Fruit fly (Drosophila melanogaster) whole organism, embryonic: ENCODE measurements around the gene AIMP2.

ENCODE experiments used
- Ada2b ChIP-seq: fragments of 200-800 bp; sonication (Bioruptor generic); IDR thresholded peaks from 2 replicates; pipeline ENCODE4 v1.3.6; 2022; ENCODE audit warnings: missing biosample characterization, missing genetic modification characterization
- Adf1 ChIP-seq: fragments of 200-800 bp; sonication (Bioruptor generic); IDR thresholded peaks from 2 replicates; pipeline ENCODE4 v1.3.6; 2022; ENCODE audit warnings: missing biosample characterization, missing genetic modification characterization
- Atf6 ChIP-seq: fragments of 200-800 bp; sonication (Bioruptor generic); IDR thresholded peaks from 2 replicates; pipeline ENCODE4 v1.3.6; 2022; ENCODE audit warnings: missing biosample characterization, missing genetic modification characterization
- CG11504 ChIP-seq: fragments of 200-800 bp; sonication (Bioruptor generic); optimal IDR thresholded peaks from 3 replicates; lab custom pipeline; 2019; ENCODE audit warnings: missing biosample characterization, mild to moderate bottlenecking, missing genetic modification characterization, moderate library complexity
- CG11696 ChIP-seq: fragments of 200-800 bp; sonication (Bioruptor generic); IDR thresholded peaks from 2 replicates; pipeline ENCODE4 v1.3.6; 2022; ENCODE audit warnings: missing biosample characterization, missing genetic modification characterization
- CG12236 ChIP-seq: fragments of 200-800 bp; sonication (Bioruptor generic); optimal IDR thresholded peaks from 2 replicates; lab custom pipeline; 2016; ENCODE audit warnings: missing biosample characterization, missing genetic modification characterization
- CG16815 ChIP-seq: fragments of 200-800 bp; sonication (Bioruptor generic); optimal IDR thresholded peaks from 3 replicates; lab custom pipeline; 2017; ENCODE audit warnings: missing biosample characterization, mild to moderate bottlenecking, missing genetic modification characterization
- CG17912 ChIP-seq: fragments of 200-800 bp; sonication (Bioruptor generic); optimal IDR thresholded peaks from 2 replicates; lab custom pipeline; 2018; ENCODE audit warnings: missing biosample characterization, mild to moderate bottlenecking, missing genetic modification characterization
- CG1792 ChIP-seq: fragments of 200-800 bp; sonication (Bioruptor generic); optimal IDR thresholded peaks from 2 replicates; lab custom pipeline; 2016; ENCODE audit warnings: missing biosample characterization, missing genetic modification characterization
- CG18764 ChIP-seq: fragments of 200-800 bp; sonication (Bioruptor generic); optimal IDR thresholded peaks from 3 replicates; lab custom pipeline; 2016; ENCODE audit warnings: missing biosample characterization, missing genetic modification characterization
- CG2116 ChIP-seq: fragments of 200-800 bp; sonication (Bioruptor generic); optimal IDR thresholded peaks from 3 replicates; lab custom pipeline; 2018; ENCODE audit warnings: missing biosample characterization, mild to moderate bottlenecking, missing genetic modification characterization
- CG3065 ChIP-seq: fragments of 200-800 bp; sonication (Bioruptor generic); optimal IDR thresholded peaks from 2 replicates; lab custom pipeline; 2016; ENCODE audit warnings: missing biosample characterization, missing genetic modification characterization
- CG32772 ChIP-seq: fragments of 200-800 bp; sonication (Bioruptor generic); IDR thresholded peaks from 2 replicates; pipeline ENCODE4 v1.3.6; 2022; ENCODE audit warnings: missing biosample characterization, missing genetic modification characterization
- CG3847 ChIP-seq: fragments of 200-800 bp; sonication (Bioruptor generic); IDR thresholded peaks from 2 replicates; pipeline ENCODE4 v1.3.6; 2022; ENCODE audit warnings: missing biosample characterization, missing genetic modification characterization
- CG4617 ChIP-seq: fragments of 200-800 bp; sonication (Bioruptor generic); optimal IDR thresholded peaks from 3 replicates; lab custom pipeline; 2016; ENCODE audit warnings: missing biosample characterization, missing genetic modification characterization, borderline replicate concordance
- CG5180 ChIP-seq: fragments of 200-800 bp; sonication (Bioruptor generic); optimal IDR thresholded peaks from 3 replicates; lab custom pipeline; 2017; ENCODE audit warnings: missing biosample characterization, missing genetic modification characterization, mild to moderate bottlenecking, moderate library complexity, missing genetic modification reagents
- CG6654 ChIP-seq: fragments of 200-800 bp; sonication (Bioruptor generic); optimal IDR thresholded peaks from 2 replicates; lab custom pipeline; 2017; ENCODE audit warnings: missing biosample characterization, mild to moderate bottlenecking, missing genetic modification characterization
- CG7271 ChIP-seq: fragments of 200-800 bp; sonication (Bioruptor generic); optimal IDR thresholded peaks from 2 replicates; lab custom pipeline; 2018; ENCODE audit warnings: missing biosample characterization, mild to moderate bottlenecking, missing genetic modification characterization, moderate library complexity
- CG7357 ChIP-seq: fragments of 200-800 bp; sonication (Bioruptor generic); IDR thresholded peaks from 3 replicates; pipeline ENCODE4 v1.3.6; 2022; ENCODE audit warnings: missing biosample characterization, missing genetic modification characterization
- D19B ChIP-seq: fragments of 200-800 bp; sonication (Bioruptor generic); optimal IDR thresholded peaks from 2 replicates; lab custom pipeline; 2017; ENCODE audit warnings: missing biosample characterization, mild to moderate bottlenecking, missing genetic modification characterization
- Deaf1 ChIP-seq: fragments of 200-800 bp; optimal IDR thresholded peaks from 3 replicates; lab custom pipeline; 2019; ENCODE audit warnings: missing biosample characterization, mild to moderate bottlenecking, missing genetic modification characterization, moderate library complexity
- Dfd ChIP-seq, 2 experiments: fragments of >200 bp; optimal IDR thresholded peaks; 2 replicates each; lab custom pipeline; 2017; ENCODE audit warnings: missing biosample characterization in 2 of 2, missing genetic modification characterization in 2 of 2
- Dip3 ChIP-seq: fragments of 200-800 bp; sonication (Bioruptor generic); optimal IDR thresholded peaks from 3 replicates; lab custom pipeline; 2016; ENCODE audit warnings: missing biosample characterization, missing genetic modification characterization
- Gsc ChIP-seq: fragments of 200-800 bp; sonication (Bioruptor generic); IDR thresholded peaks from 2 replicates; pipeline ENCODE4 v1.3.6; 2022; ENCODE audit warnings: missing biosample characterization, missing genetic modification characterization
- HLH3B ChIP-seq: fragments of 200-800 bp; sonication (Bioruptor generic); IDR thresholded peaks from 2 replicates; pipeline ENCODE4 v1.3.6; 2022; ENCODE audit warnings: missing biosample characterization, missing genetic modification characterization
- HLHmδ ChIP-seq: fragments of 200-800 bp; sonication (Bioruptor generic); optimal IDR thresholded peaks from 2 replicates; lab custom pipeline; 2018; ENCODE audit warnings: missing biosample characterization, mild to moderate bottlenecking, missing genetic modification characterization, moderate library complexity
- NC2α ChIP-seq: fragments of 200-800 bp; sonication (Bioruptor generic); optimal IDR thresholded peaks from 2 replicates; lab custom pipeline; 2016; ENCODE audit warnings: missing biosample characterization, missing genetic modification characterization
- Oaz ChIP-seq: fragments of 200-800 bp; sonication (Bioruptor generic); IDR thresholded peaks from 2 replicates; pipeline ENCODE4 v1.3.6; 2022; ENCODE audit warnings: missing biosample characterization, missing genetic modification characterization
- Poxn ChIP-seq: fragments of 200-800 bp; sonication (Bioruptor generic); IDR thresholded peaks from 2 replicates; pipeline ENCODE4 v1.3.6; 2022; ENCODE audit warnings: missing biosample characterization, missing genetic modification characterization
- Six4 ChIP-seq: fragments of 200-800 bp; sonication (Bioruptor generic); optimal IDR thresholded peaks from 2 replicates; lab custom pipeline; 2016; ENCODE audit warnings: missing biosample characterization, missing genetic modification characterization
- Sry-δ ChIP-seq: fragments of 200-800 bp; sonication (Bioruptor generic); optimal IDR thresholded peaks from 2 replicates; lab custom pipeline; 2016; ENCODE audit warnings: missing biosample characterization, missing genetic modification characterization
- YL-1 ChIP-seq: fragments of 200-800 bp; sonication (Bioruptor generic); optimal IDR thresholded peaks from 3 replicates; lab custom pipeline; 2017; ENCODE audit warnings: missing biosample characterization, mild to moderate bottlenecking, missing genetic modification characterization
- crp ChIP-seq, 2 experiments: fragments of 200-800 bp; sonication (Bioruptor generic); optimal IDR thresholded peaks; 2 replicates in 1 of 2; 3 replicates in 1 of 2; lab custom pipeline; 2017; ENCODE audit warnings: missing biosample characterization in 2 of 2, missing genetic modification characterization in 2 of 2, mild to moderate bottlenecking in 1 of 2, moderate library complexity in 1 of 2
- da ChIP-seq: fragments of 200-800 bp; sonication (Bioruptor generic); optimal IDR thresholded peaks from 2 replicates; lab custom pipeline; 2016; ENCODE audit warnings: missing biosample characterization, missing genetic modification characterization
- dan ChIP-seq: fragments of 200-800 bp; sonication (Bioruptor generic); IDR thresholded peaks from 2 replicates; pipeline ENCODE4 v1.3.6; 2022; ENCODE audit warnings: missing biosample characterization, missing genetic modification characterization
- danr ChIP-seq: fragments of 200-800 bp; sonication (Bioruptor generic); IDR thresholded peaks from 2 replicates; pipeline ENCODE4 v1.3.6; 2022; ENCODE audit warnings: missing biosample characterization, missing genetic modification characterization
- eve ChIP-seq, 2 experiments: fragments of >200 bp; optimal IDR thresholded peaks; 2 replicates each; lab custom pipeline; 2017; ENCODE audit warnings: missing biosample characterization in 2 of 2, missing genetic modification characterization in 2 of 2
- ewg ChIP-seq: fragments of 200-800 bp; sonication (Bioruptor generic); optimal IDR thresholded peaks from 3 replicates; lab custom pipeline; 2017; ENCODE audit warnings: mild to moderate bottlenecking, missing biosample characterization, missing genetic modification reagents, missing genetic modification characterization
- fru ChIP-seq: fragments of >200 bp; optimal IDR thresholded peaks from 2 replicates; lab custom pipeline; 2017
- fu2 ChIP-seq: fragments of 200-800 bp; sonication (Bioruptor generic); optimal IDR thresholded peaks from 2 replicates; lab custom pipeline; 2016; ENCODE audit warnings: missing biosample characterization, missing genetic modification characterization
- gcm2 ChIP-seq: fragments of 200-800 bp; sonication (Bioruptor generic); optimal IDR thresholded peaks from 2 replicates; lab custom pipeline; 2016; ENCODE audit warnings: missing biosample characterization, missing genetic modification characterization
- gfzf ChIP-seq: fragments of 200-800 bp; sonication (Bioruptor generic); optimal IDR thresholded peaks from 2 replicates; lab custom pipeline; 2016; ENCODE audit warnings: missing biosample characterization, mild to moderate bottlenecking, missing genetic modification characterization, moderate library complexity
- inv ChIP-seq: fragments of 200-800 bp; sonication (Bioruptor generic); IDR thresholded peaks from 2 replicates; pipeline ENCODE4 v1.3.6; 2022; ENCODE audit warnings: missing biosample characterization, missing genetic modification characterization; ENCODE audit not compliant: partially characterized antibody
- lbe ChIP-seq: fragments of 200-800 bp; sonication (Bioruptor generic); optimal IDR thresholded peaks from 2 replicates; lab custom pipeline; 2016; ENCODE audit warnings: missing biosample characterization, mild to moderate bottlenecking, missing genetic modification characterization
- luna ChIP-seq: fragments of 200-800 bp; sonication (Bioruptor generic); optimal IDR thresholded peaks from 2 replicates; lab custom pipeline; 2016; ENCODE audit warnings: missing biosample characterization, missing genetic modification characterization
- nerfin-2 ChIP-seq: fragments of 200-800 bp; sonication (Bioruptor generic); IDR thresholded peaks from 2 replicates; pipeline ENCODE4 v1.3.6; 2022; ENCODE audit warnings: missing biosample characterization, missing genetic modification characterization; ENCODE audit not compliant: partially characterized antibody
- row ChIP-seq: fragments of 200-800 bp; sonication (Bioruptor generic); IDR thresholded peaks from 3 replicates; pipeline ENCODE4 v1.3.6; 2022; ENCODE audit warnings: missing biosample characterization, missing genetic modification characterization
- salm ChIP-seq: fragments of 200-800 bp; sonication (Bioruptor generic); optimal IDR thresholded peaks from 2 replicates; lab custom pipeline; 2018; ENCODE audit warnings: missing biosample characterization, mild to moderate bottlenecking, missing genetic modification characterization
- ssp ChIP-seq: fragments of 200-800 bp; sonication (Bioruptor generic); IDR thresholded peaks from 2 replicates; pipeline ENCODE4 v1.3.6; 2022; ENCODE audit warnings: missing biosample characterization, missing genetic modification characterization
- stc ChIP-seq: fragments of 200-800 bp; sonication (Bioruptor generic); IDR thresholded peaks from 2 replicates; pipeline ENCODE4 v1.3.6; 2022; ENCODE audit warnings: missing biosample characterization, missing genetic modification characterization
- vfl ChIP-seq: fragments of 200-800 bp; sonication (Bioruptor generic); optimal IDR thresholded peaks from 2 replicates; lab custom pipeline; 2016; ENCODE audit warnings: missing biosample characterization, missing genetic modification characterization
- wek ChIP-seq: fragments of 200-800 bp; sonication (Bioruptor generic); optimal IDR thresholded peaks from 3 replicates; lab custom pipeline; 2018; ENCODE audit warnings: missing biosample characterization, mild to moderate bottlenecking, missing genetic modification characterization, moderate library complexity

AIMP2 gene

DNA sequence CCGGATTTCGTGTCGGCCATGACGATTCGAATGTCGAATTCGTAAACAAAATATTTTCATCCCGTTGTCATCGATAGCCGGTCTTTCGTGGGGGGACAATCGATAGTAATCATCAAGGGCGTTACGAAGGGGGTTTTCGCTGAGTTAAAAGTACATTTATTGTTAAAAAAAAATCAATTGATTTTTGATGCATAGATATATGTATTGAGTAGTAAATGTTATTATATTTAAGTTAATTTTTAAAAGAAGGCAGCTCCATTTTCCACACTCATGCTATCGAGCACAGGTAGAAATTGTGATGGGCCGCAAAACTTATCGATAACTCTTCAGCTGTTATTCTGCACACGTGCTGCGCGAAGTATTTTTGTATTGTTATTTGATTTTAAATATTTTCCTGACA, 3.0 kb upstream of the AIMP2 start, which contains the start of the genes mrn and CG12301 (continued):
- TF ChIP-seq CG17912 (GFP tag; lab: Kevin White, UChicago) (no peak), Ada2b (GFP tag; lab: Robert Waterston, UW) (peak; percentile 80), Sry-δ (GFP tag; lab: Kevin White, UChicago) (peak; percentile 86), CG4617 (GFP tag; lab: Kevin White, UChicago) (peak; percentile 15), row (GFP tag; lab: Robert Waterston, UW) (peak; percentile 96), CG7357 (GFP tag; lab: Robert Waterston, UW) (peak; percentile 86), CG32772 (GFP tag; lab: Robert Waterston, UW) (peak; percentile 97), lbe (GFP tag; lab: Kevin White, UChicago) (peak; percentile 78), NC2α (no peak), ssp (GFP tag; lab: Robert Waterston, UW) (peak; percentile 84), wek (GFP tag; lab: Kevin White, UChicago) (peak; percentile 84), Dfd (GFP tag; optimal IDR thresholded peaks at IDR 0.05; lab: Kevin White, UChicago) (no peak), nerfin-2 (GFP tag; lab: Robert Waterston, UW) (peak; percentile 90), Six4 (GFP tag; lab: Kevin White, UChicago) (peak; percentile 64), YL-1 (GFP tag; lab: Kevin White, UChicago) (peak; percentile 69), fru (lab: Kevin White, UChicago) (no peak), CG7271 (tag; lab: Kevin White, UChicago) (no peak), gfzf (GFP tag; lab: Kevin White, UChicago) (peak; percentile 22), eve (GFP tag; optimal IDR thresholded peaks at IDR 0.05; lab: Kevin White, UChicago) (no peak), dan (peak; percentile 51; the same call in 1 of the 2 replicates), Deaf1 (tag; lab: Kevin White, UChicago) (peak; percentile 85), CG3847 (GFP tag; lab: Robert Waterston, UW) (peak; percentile 85), CG5180 (GFP tag; lab: Kevin White, UChicago) (no peak), inv (peak; percentile 93), HLHmδ (no peak), Poxn (GFP tag; lab: Robert Waterston, UW) (no peak), CG11696 (peak; percentile 47; the same call in 1 of the 2 replicates), ewg (GFP tag; lab: Kevin White, UChicago) (peak; percentile 71), CG12236 (no peak), CG3065 (GFP tag; lab: Kevin White, UChicago) (peak; percentile 7), CG1792 (GFP tag; lab: Kevin White, UChicago) (peak; percentile 3), crp (GFP tag; optimal IDR thresholded peaks at IDR 0.05; lab: Kevin White, UChicago) (peak; percentile 49 to 89), Oaz (GFP tag; lab: Robert Waterston, UW) (peak; percentile 52), D19B (GFP tag; lab: Kevin White, UChicago) (no peak), luna (GFP tag; lab: Kevin White, UChicago) (peak; percentile 20), gcm2 (GFP tag; lab: Kevin White, UChicago) (peak; percentile 49), Dip3 (GFP tag; lab: Kevin White, UChicago) (peak; percentile 70), CG11504 (tag; lab: Kevin White, UChicago) (no peak), danr (peak; percentile 96), Atf6 (peak; percentile 81), CG18764 (GFP tag; lab: Kevin White, UChicago) (no peak), stc (GFP tag; lab: Robert Waterston, UW) (peak; percentile 90), HLH3B (GFP tag; lab: Robert Waterston, UW) (peak; percentile 90), CG6654 (peak; percentile 14), fu2 (GFP tag; lab: Kevin White, UChicago) (peak; percentile 52), da (no peak), Adf1 (GFP tag; lab: Robert Waterston, UW) (peak; percentile 57), CG16815 (GFP tag; lab: Kevin White, UChicago) (no peak), CG2116 (GFP tag; lab: Kevin White, UChicago) (peak; percentile 89), Gsc (GFP tag; lab: Robert Waterston, UW) (peak; percentile 60; the same call in 1 of the 2 replicates), salm (no peak), vfl (peak; percentile 79)
